Fruit fly (Drosophila melanogaster) whole organism, embryonic: ENCODE measurements around the gene CG5355.

Source experiments
- Asciz ChIP-seq: fragments of 200-800 bp; sonication (Bioruptor generic); optimal IDR thresholded peaks from 2 replicates; lab custom pipeline; 2017; ENCODE audit warnings: missing biosample characterization, mild to moderate bottlenecking, missing genetic modification characterization, missing genetic modification reagents
- Bdp1 ChIP-seq: fragments of 200-800 bp; sonication (Bioruptor generic); optimal IDR thresholded peaks from 3 replicates; lab custom pipeline; 2016; ENCODE audit warnings: missing biosample characterization, missing genetic modification characterization
- CG10267 ChIP-seq: fragments of 200-800 bp; sonication (Bioruptor generic); optimal IDR thresholded peaks from 2 replicates; lab custom pipeline; 2018; ENCODE audit warnings: missing biosample characterization, mild to moderate bottlenecking, missing genetic modification characterization, moderate library complexity
- CG10431 ChIP-seq: fragments of 200-800 bp; sonication (Bioruptor generic); optimal IDR thresholded peaks from 3 replicates; lab custom pipeline; 2018; ENCODE audit warnings: missing biosample characterization, mild to moderate bottlenecking, missing genetic modification characterization
- CG10462 ChIP-seq: fragments of 200-800 bp; sonication (Bioruptor generic); optimal IDR thresholded peaks from 2 replicates; lab custom pipeline; 2016; ENCODE audit warnings: missing biosample characterization, missing genetic modification characterization
- CG11456 ChIP-seq: fragments of 200-800 bp; sonication (Bioruptor generic); IDR thresholded peaks from 3 replicates; pipeline ENCODE4 v1.3.6; 2022; ENCODE audit warnings: missing biosample characterization, missing genetic modification characterization
- CG12299 ChIP-seq: fragments of 200-800 bp; sonication (Bioruptor generic); optimal IDR thresholded peaks from 2 replicates; lab custom pipeline; 2018; ENCODE audit warnings: missing biosample characterization, mild to moderate bottlenecking, missing genetic modification characterization
- CG15011 ChIP-seq: fragments of 200-800 bp; sonication (Bioruptor generic); optimal IDR thresholded peaks from 3 replicates; lab custom pipeline; 2018; ENCODE audit warnings: missing biosample characterization, mild to moderate bottlenecking, missing genetic modification characterization
- CG15601 ChIP-seq: fragments of 200-800 bp; sonication (Bioruptor generic); optimal IDR thresholded peaks from 3 replicates; lab custom pipeline; 2019; ENCODE audit warnings: missing biosample characterization, mild to moderate bottlenecking, missing genetic modification characterization, moderate library complexity
- CG17568 ChIP-seq: fragments of 200-800 bp; sonication (Bioruptor generic); optimal IDR thresholded peaks from 2 replicates; lab custom pipeline; 2018; ENCODE audit warnings: missing biosample characterization, mild to moderate bottlenecking, missing genetic modification characterization, moderate library complexity
- CG18262 ChIP-seq: fragments of 200-800 bp; optimal IDR thresholded peaks from 3 replicates; lab custom pipeline; 2019; ENCODE audit warnings: missing biosample characterization, mild to moderate bottlenecking, missing genetic modification characterization, moderate library complexity
- CG31365 ChIP-seq: fragments of 200-800 bp; sonication (Bioruptor generic); optimal IDR thresholded peaks from 2 replicates; lab custom pipeline; 2018; ENCODE audit warnings: missing biosample characterization, mild to moderate bottlenecking, missing genetic modification characterization
- CG32772 ChIP-seq: fragments of 200-800 bp; sonication (Bioruptor generic); IDR thresholded peaks from 2 replicates; pipeline ENCODE4 v1.3.6; 2022; ENCODE audit warnings: missing biosample characterization, missing genetic modification characterization
- CG4424 ChIP-seq: fragments of 200-800 bp; sonication (Bioruptor generic); optimal IDR thresholded peaks from 3 replicates; lab custom pipeline; 2016; ENCODE audit warnings: missing biosample characterization, missing genetic modification characterization
- CG5180 ChIP-seq: fragments of 200-800 bp; sonication (Bioruptor generic); optimal IDR thresholded peaks from 3 replicates; lab custom pipeline; 2017; ENCODE audit warnings: missing biosample characterization, missing genetic modification characterization, mild to moderate bottlenecking, moderate library complexity, missing genetic modification reagents
- CG6654 ChIP-seq: fragments of 200-800 bp; sonication (Bioruptor generic); optimal IDR thresholded peaks from 2 replicates; lab custom pipeline; 2017; ENCODE audit warnings: missing biosample characterization, mild to moderate bottlenecking, missing genetic modification characterization
- CG7357 ChIP-seq: fragments of 200-800 bp; sonication (Bioruptor generic); IDR thresholded peaks from 3 replicates; pipeline ENCODE4 v1.3.6; 2022; ENCODE audit warnings: missing biosample characterization, missing genetic modification characterization
- CG7963 ChIP-seq: fragments of 200-800 bp; sonication (Bioruptor generic); IDR thresholded peaks from 3 replicates; pipeline ENCODE4 v1.3.6; 2022; ENCODE audit warnings: missing biosample characterization, missing genetic modification characterization; ENCODE audit not compliant: partially characterized antibody
- CG7987 ChIP-seq: fragments of 200-800 bp; sonication (Bioruptor generic); optimal IDR thresholded peaks from 2 replicates; lab custom pipeline; 2018; ENCODE audit warnings: missing biosample characterization, mild to moderate bottlenecking, missing genetic modification characterization, moderate library complexity
- CG8388 ChIP-seq: fragments of 200-800 bp; sonication (Bioruptor generic); optimal IDR thresholded peaks from 2 replicates; lab custom pipeline; 2019; ENCODE audit warnings: missing biosample characterization, mild to moderate bottlenecking, missing genetic modification characterization, moderate library complexity
- CG9215 ChIP-seq: fragments of 200-800 bp; sonication (Bioruptor generic); IDR thresholded peaks from 2 replicates; pipeline ENCODE4 v1.3.6; 2022; ENCODE audit warnings: missing biosample characterization, missing genetic modification characterization
- Dek ChIP-seq: fragments of 200-800 bp; sonication (Bioruptor generic); optimal IDR thresholded peaks from 3 replicates; lab custom pipeline; 2019; ENCODE audit warnings: missing biosample characterization, mild to moderate bottlenecking, missing genetic modification characterization, moderate library complexity
- H15 ChIP-seq: fragments of 200-800 bp; sonication (Bioruptor generic); IDR thresholded peaks from 3 replicates; pipeline ENCODE4 v1.3.6; 2022; ENCODE audit warnings: missing biosample characterization, missing genetic modification characterization
- HHEX ChIP-seq: fragments of 200-800 bp; sonication (Bioruptor generic); optimal IDR thresholded peaks from 3 replicates; lab custom pipeline; 2017; ENCODE audit warnings: missing biosample characterization, mild to moderate bottlenecking, missing genetic modification characterization, missing genetic modification reagents
- Kr ChIP-seq: fragments of 200-800 bp; sonication (Bioruptor generic); optimal IDR thresholded peaks from 2 replicates; lab custom pipeline; 2017; ENCODE audit warnings: missing biosample characterization, mild to moderate bottlenecking, missing genetic modification characterization
- MTF-1 ChIP-seq: fragments of 200-800 bp; sonication (Bioruptor generic); optimal IDR thresholded peaks from 2 replicates; lab custom pipeline; 2018; ENCODE audit warnings: missing biosample characterization, mild to moderate bottlenecking, missing genetic modification characterization, borderline replicate concordance
- Med ChIP-seq: fragments of 200-800 bp; sonication (Bioruptor generic); peaks from one replicate; lab custom pipeline; 2016; ENCODE audit warnings: missing biosample characterization, missing genetic modification characterization, mild to moderate bottlenecking, inconsistent platforms, moderate library complexity
- PHDP ChIP-seq: fragments of 200-800 bp; sonication (Bioruptor generic); optimal IDR thresholded peaks from 3 replicates; lab custom pipeline; 2018; ENCODE audit warnings: missing biosample characterization, mild to moderate bottlenecking, missing genetic modification characterization, moderate library complexity
- Rfx ChIP-seq: fragments of 200-800 bp; sonication (Bioruptor generic); IDR thresholded peaks from 2 replicates; pipeline ENCODE4 v1.3.6; 2022; ENCODE audit warnings: missing biosample characterization, missing genetic modification characterization
- Stat92E ChIP-seq, 3 experiments: fragments of >200 bp in 2 of 3; fragments of 200-800 bp in 1 of 3; sonication (Bioruptor generic) in 1 of 3; optimal IDR thresholded peaks; 2 replicates each; lab custom pipeline; 2017 to 2019; ENCODE audit warnings: missing biosample characterization in 3 of 3, missing genetic modification characterization in 3 of 3, mild to moderate bottlenecking in 1 of 3, moderate library complexity in 1 of 3
- Trl ChIP-seq, 3 experiments: fragments of >200 bp in 2 of 3; fragments of 200-800 bp in 1 of 3; sonication (Bioruptor generic) in 1 of 3; optimal IDR thresholded peaks; 2 replicates in 1 of 3; 3 replicates in 2 of 3; lab custom pipeline; 2016 to 2017; ENCODE audit warnings: missing biosample characterization in 1 of 3, missing genetic modification characterization in 1 of 3
- corto ChIP-seq: fragments of 200-800 bp; sonication (Bioruptor generic); optimal IDR thresholded peaks from 2 replicates; lab custom pipeline; 2016; ENCODE audit warnings: missing biosample characterization, mild to moderate bottlenecking, missing genetic modification characterization, moderate library complexity
- da ChIP-seq: fragments of 200-800 bp; sonication (Bioruptor generic); optimal IDR thresholded peaks from 2 replicates; lab custom pipeline; 2016; ENCODE audit warnings: missing biosample characterization, missing genetic modification characterization
- emc ChIP-seq: fragments of 200-800 bp; sonication (Bioruptor generic); optimal IDR thresholded peaks from 2 replicates; lab custom pipeline; 2016; ENCODE audit warnings: missing biosample characterization, missing genetic modification characterization
- en ChIP-seq: fragments of 200-800 bp; sonication (Bioruptor generic); optimal IDR thresholded peaks from 2 replicates; lab custom pipeline; 2016; ENCODE audit warnings: missing biosample characterization, missing genetic modification characterization
- fd64A ChIP-seq: fragments of 200-800 bp; sonication (Bioruptor generic); optimal IDR thresholded peaks from 3 replicates; lab custom pipeline; 2018; ENCODE audit warnings: missing biosample characterization, mild to moderate bottlenecking, missing genetic modification characterization
- gcm ChIP-seq: fragments of 200-800 bp; sonication (Bioruptor generic); optimal IDR thresholded peaks from 2 replicates; lab custom pipeline; 2019; ENCODE audit warnings: missing biosample characterization, mild to moderate bottlenecking, missing genetic modification characterization, moderate library complexity
- hb ChIP-seq: fragments of 200-800 bp; sonication (Bioruptor generic); IDR thresholded peaks from 3 replicates; pipeline ENCODE4 v1.3.6; 2022; ENCODE audit warnings: missing biosample characterization, missing genetic modification characterization; ENCODE audit not compliant: partially characterized antibody
- hkb ChIP-seq, 2 experiments: fragments of 200-800 bp in 1 of 2; fragments of >200 bp in 1 of 2; sonication (Bioruptor generic) in 1 of 2; IDR thresholded peaks in 1 of 2; optimal IDR thresholded peaks in 1 of 2; 2 replicates each; pipeline versions ENCODE4 v1.3.6 to Lab custom; 2017 to 2022; ENCODE audit warnings: missing biosample characterization in 1 of 2, missing genetic modification characterization in 1 of 2
- jumu ChIP-seq: fragments of 200-800 bp; sonication (Bioruptor generic); optimal IDR thresholded peaks from 3 replicates; lab custom pipeline; 2016; ENCODE audit warnings: missing biosample characterization, missing genetic modification characterization
- kni ChIP-seq: fragments of 200-800 bp; sonication (Bioruptor generic); optimal IDR thresholded peaks from 3 replicates; lab custom pipeline; 2017; ENCODE audit warnings: mild to moderate bottlenecking, missing biosample characterization, missing genetic modification reagents, missing genetic modification characterization
- mirr ChIP-seq: fragments of 200-800 bp; sonication (Bioruptor generic); optimal IDR thresholded peaks from 3 replicates; lab custom pipeline; 2018; ENCODE audit warnings: missing biosample characterization, mild to moderate bottlenecking, missing genetic modification characterization
- nau ChIP-seq: fragments of 200-800 bp; sonication (Bioruptor generic); optimal IDR thresholded peaks from 3 replicates; lab custom pipeline; 2017; ENCODE audit warnings: missing biosample characterization, mild to moderate bottlenecking, missing genetic modification characterization, missing genetic modification reagents
- pros ChIP-seq: fragments of 200-800 bp; sonication (Bioruptor generic); optimal IDR thresholded peaks from 3 replicates; lab custom pipeline; 2019; ENCODE audit warnings: missing biosample characterization, mild to moderate bottlenecking, missing genetic modification characterization, moderate library complexity
- pum ChIP-seq: fragments of 200-800 bp; sonication (Bioruptor generic); optimal IDR thresholded peaks from 2 replicates; lab custom pipeline; 2016; ENCODE audit warnings: missing biosample characterization, missing genetic modification characterization
- run ChIP-seq: fragments of 200-800 bp; sonication (Bioruptor generic); optimal IDR thresholded peaks from 3 replicates; lab custom pipeline; 2018; ENCODE audit warnings: missing biosample characterization, mild to moderate bottlenecking, missing genetic modification characterization
- slp2 ChIP-seq: fragments of 200-800 bp; sonication (Bioruptor generic); optimal IDR thresholded peaks from 2 replicates; lab custom pipeline; 2016; ENCODE audit warnings: missing biosample characterization, missing genetic modification characterization
- unpg ChIP-seq: fragments of 200-800 bp; sonication (Bioruptor generic); optimal IDR thresholded peaks from 3 replicates; lab custom pipeline; 2018; ENCODE audit warnings: missing biosample characterization, mild to moderate bottlenecking, missing genetic modification characterization, moderate library complexity

Gene CG5355

DNA sequence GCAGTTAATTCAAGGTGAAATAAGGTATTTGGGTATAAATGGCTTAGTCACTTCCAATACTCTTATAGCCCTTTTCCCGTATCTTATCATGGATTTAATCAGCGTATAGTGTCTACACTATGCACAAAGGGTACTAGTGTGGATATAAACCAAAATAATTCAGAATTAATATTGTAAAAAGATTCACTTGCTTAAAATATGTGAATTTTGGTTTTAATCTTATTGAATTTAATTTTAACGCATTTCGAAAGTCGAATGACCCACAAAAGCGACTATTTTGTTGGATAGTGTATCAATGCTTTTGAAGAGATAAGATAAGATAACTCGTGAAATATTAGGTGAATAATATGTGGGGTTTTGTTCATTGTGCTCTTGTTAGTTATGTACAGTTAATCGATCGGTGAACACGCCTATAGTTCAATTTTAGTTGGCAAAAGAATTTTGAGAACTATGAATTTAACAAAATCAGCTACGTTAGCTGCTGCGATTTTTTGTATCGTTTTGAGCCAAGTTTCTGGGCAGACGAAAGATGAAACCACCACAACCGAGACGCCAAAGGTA, 31.3 kb downstream of the CG5355 start, which contains the start of gene CG5096 (continued):
- TF ChIP-seq gcm, result peak; percentile 87
- peak; percentile 53 for TF ChIP-seq pum (GFP tag; lab: Kevin White, UChicago)
- peak; percentile 91 for TF ChIP-seq mirr (GFP tag; lab: Kevin White, UChicago)
- peak; percentile 95 for TF ChIP-seq PHDP (tag; lab: Kevin White, UChicago)
- peak; percentile 90 for TF ChIP-seq HHEX (GFP tag; lab: Kevin White, UChicago)
- TF ChIP-seq Kr (GFP tag; lab: Kevin White, UChicago), result no peak
- no peak for TF ChIP-seq fd64A (GFP tag; lab: Kevin White, UChicago)
- peak; percentile 82 for TF ChIP-seq CG8388 (GFP tag; lab: Kevin White, UChicago)
- peak; percentile 52 for TF ChIP-seq CG10462 (GFP tag; lab: Kevin White, UChicago)
- peak; percentile 60 for TF ChIP-seq MTF-1
- TF ChIP-seq CG7357 (GFP tag; lab: Robert Waterston, UW), result peak; percentile 75
- TF ChIP-seq CG10267 (tag; lab: Kevin White, UChicago), result peak; percentile 80
- peak; percentile 59 for TF ChIP-seq emc (GFP tag; lab: Kevin White, UChicago)
- TF ChIP-seq run (tag; lab: Kevin White, UChicago), result peak; percentile 83
- TF ChIP-seq CG10431 (GFP tag; lab: Kevin White, UChicago), result no peak
- TF ChIP-seq nau, result peak; percentile 84
- TF ChIP-seq CG7963, result no peak
- no peak for TF ChIP-seq Trl (optimal IDR thresholded peaks at IDR 0.05; lab: Kevin White, UChicago)
- TF ChIP-seq Trl (GFP tag; optimal IDR thresholded peaks at IDR 0.05; lab: Kevin White, UChicago), result peak; percentile 74
- TF ChIP-seq Bdp1 (GFP tag; lab: Kevin White, UChicago), result no peak
- peak; percentile 84 for TF ChIP-seq CG15011 (GFP tag; lab: Kevin White, UChicago)
- peak; percentile 93 for TF ChIP-seq Rfx (GFP tag; lab: Robert Waterston, UW)
- TF ChIP-seq CG11456 (GFP tag; lab: Robert Waterston, UW), result peak; percentile 87
- peak; percentile 66 for TF ChIP-seq da (GFP tag; lab: Kevin White, UChicago)
- TF ChIP-seq Dek, result peak; percentile 94
- TF ChIP-seq CG9215 (GFP tag; lab: Robert Waterston, UW), result no peak; the same call in none of the 2 replicates
- TF ChIP-seq CG12299, result peak; percentile 90
- no peak for TF ChIP-seq Stat92E (GFP tag; optimal IDR thresholded peaks at IDR 0.05; lab: Kevin White, UChicago)
- peak; percentile 47 for TF ChIP-seq slp2 (GFP tag; lab: Kevin White, UChicago)
- TF ChIP-seq CG6654 (GFP tag; lab: Kevin White, UChicago), result peak; percentile 64
- TF ChIP-seq CG15601 (tag; lab: Kevin White, UChicago), result peak; percentile 83
- TF ChIP-seq Asciz (GFP tag; lab: Kevin White, UChicago), result peak; percentile 87
- TF ChIP-seq pros (GFP tag; lab: Kevin White, UChicago), result no peak
- peak; percentile 53 for TF ChIP-seq jumu (GFP tag; lab: Kevin White, UChicago)
- TF ChIP-seq hb (GFP tag; lab: Robert Waterston, UW), result no peak
- peak; percentile 82; the same call in 2 of the 3 replicates for TF ChIP-seq H15 (GFP tag; lab: Robert Waterston, UW)
- peak; percentile 80 for TF ChIP-seq CG7987 (GFP tag; lab: Kevin White, UChicago)
- no peak for TF ChIP-seq kni (GFP tag; lab: Kevin White, UChicago)
- peak; percentile 74 for TF ChIP-seq CG4424
- TF ChIP-seq CG17568 (GFP tag; lab: Kevin White, UChicago), result peak; percentile 86
- peak; percentile 27 for TF ChIP-seq corto (GFP tag; lab: Kevin White, UChicago)
- TF ChIP-seq hkb (optimal IDR thresholded peaks at IDR 0.05; lab: Kevin White, UChicago), result no peak
- peak; percentile 96 for TF ChIP-seq hkb (GFP tag; IDR thresholded peaks at IDR 0.05; lab: Robert Waterston, UW)
- peak; percentile 72 for TF ChIP-seq en (GFP tag; lab: Kevin White, UChicago)
- peak; percentile 78 for TF ChIP-seq CG5180 (GFP tag; lab: Kevin White, UChicago)
- TF ChIP-seq Med (GFP tag; lab: Kevin White, UChicago), result peak; percentile 97
- peak; percentile 71 for TF ChIP-seq CG31365 (tag; lab: Kevin White, UChicago)
- peak; percentile 92 for TF ChIP-seq unpg (GFP tag; lab: Kevin White, UChicago)
- TF ChIP-seq CG18262 (tag; lab: Kevin White, UChicago), result peak; percentile 87
- TF ChIP-seq CG32772 (GFP tag; lab: Robert Waterston, UW), result peak; percentile 79
